Worm (Caenorhabditis elegans): ENCODE data around the gene cit-1.1.
A peak's percentile ranks its signal among the peaks of the same experiment; 100 is the strongest.

The cit-1.1 gene

ce11 chrIII:8043784-8044183, 34.2 kb upstream of the cit-1.1 start (continued):
- peak; percentile 96 to 98 for TF ChIP-seq lsy-2 (tag; optimal IDR thresholded peaks at IDR 0.05)
- peak; percentile 96 to 98 for TF ChIP-seq efl-1 (optimal IDR thresholded peaks at IDR 0.05)
- TF ChIP-seq efl-1 (GFP tag; optimal IDR thresholded peaks at IDR 0.05 in 1 of 2) = peak; percentile 87 to 98
- peak; percentile 79 for TF ChIP-seq fkh-4 (tag; optimal IDR thresholded peaks at IDR 0.05; ENCODE audit: borderline replicate concordance)
- no peak for TF ChIP-seq nhr-28 (tag; optimal IDR thresholded peaks at IDR 0.05)
- TF ChIP-seq elt-3 (tag; optimal IDR thresholded peaks at IDR 0.05) = peak; percentile 6 to 98 (median 74)
- TF ChIP-seq aha-1 (tag; optimal IDR thresholded peaks at IDR 0.05) = peak; percentile 54
- peak; percentile 86 for TF ChIP-seq unc-98 (GFP tag; IDR thresholded peaks at IDR 0.05)
- peak; percentile 94 for TF ChIP-seq unc-86 (tag; optimal IDR thresholded peaks at IDR 0.05)
- peak; percentile 96 for TF ChIP-seq nhr-90 (tag; optimal IDR thresholded peaks at IDR 0.05; ENCODE audit: poor library complexity)
- TF ChIP-seq nhr-47 (tag; optimal IDR thresholded peaks at IDR 0.05) = peak; percentile 96
- peak; percentile 95 for TF ChIP-seq tbx-2 (tag; optimal IDR thresholded peaks at IDR 0.05)
- peak; percentile 83 to 97 for TF ChIP-seq egl-27 (tag; optimal IDR thresholded peaks at IDR 0.05)
- TF ChIP-seq mep-1 (tag; optimal IDR thresholded peaks at IDR 0.05) = peak; percentile 98
- peak; percentile 98 for TF ChIP-seq lin-14 (GFP tag; optimal IDR thresholded peaks at IDR 0.05)
- TF ChIP-seq unc-62 (GFP tag; optimal IDR thresholded peaks at IDR 0.05) = peak; percentile 50
- TF ChIP-seq dsc-1 (tag; optimal IDR thresholded peaks at IDR 0.05) = peak; percentile 97
- peak; percentile 69 for TF ChIP-seq irx-1 (tag; optimal IDR thresholded peaks at IDR 0.05)
- peak; percentile 98 for TF ChIP-seq nhr-71 (tag; optimal IDR thresholded peaks at IDR 0.05)
- peak in 1 of 2 experiments; percentile 91 for TF ChIP-seq mdl-1 (tag; optimal IDR thresholded peaks at IDR 0.05)
- TF ChIP-seq snpc-4 (tag; optimal IDR thresholded peaks at IDR 0.05) = peak; percentile 79
- TF ChIP-seq lin-15B (tag; optimal IDR thresholded peaks at IDR 0.05) = peak; percentile 98
- TF ChIP-seq mab-9 (GFP tag; IDR thresholded peaks at IDR 0.05) = peak; percentile 86
- TF ChIP-seq zag-1 (tag; optimal IDR thresholded peaks at IDR 0.05) = peak; percentile 97
- peak; percentile 96 for TF ChIP-seq nhr-237 (tag; optimal IDR thresholded peaks at IDR 0.05)
- no peak for TF ChIP-seq sptf-1 (tag; optimal IDR thresholded peaks at IDR 0.05)
- TF ChIP-seq lir-3 (tag; optimal IDR thresholded peaks at IDR 0.05; ENCODE audit: poor library complexity) = peak; percentile 97
- TF ChIP-seq swsn-7 (tag; optimal IDR thresholded peaks at IDR 0.05) = peak; percentile 95
- peak; percentile 45 for TF ChIP-seq ceh-90 (tag; optimal IDR thresholded peaks at IDR 0.05)
- peak; percentile 98 for TF ChIP-seq lin-13 (GFP tag; optimal IDR thresholded peaks at IDR 0.05)
- TF ChIP-seq C16A3.4 (tag; optimal IDR thresholded peaks at IDR 0.05) = peak; percentile 100
- peak; percentile 49 for TF ChIP-seq zip-4 (GFP tag; optimal IDR thresholded peaks at IDR 0.05)
- TF ChIP-seq egl-13 (tag; optimal IDR thresholded peaks at IDR 0.05) = peak; percentile 86
- peak; percentile 99 for TF ChIP-seq ceh-82 (tag; optimal IDR thresholded peaks at IDR 0.05)
- peak; percentile 95 for TF ChIP-seq ceh-63 (GFP tag; optimal IDR thresholded peaks at IDR 0.05)
- peak; percentile 80 for TF ChIP-seq F16B12.6 (tag; optimal IDR thresholded peaks at IDR 0.05)
- TF ChIP-seq sup-37 (GFP tag; optimal IDR thresholded peaks at IDR 0.05) = peak; percentile 39
- TF ChIP-seq fkh-8 (tag; optimal IDR thresholded peaks at IDR 0.05) = peak; percentile 99
- peak; percentile 94 for TF ChIP-seq nhr-19 (GFP tag; conservative IDR thresholded peaks at IDR 0.05)
- TF ChIP-seq hlh-4 (tag; optimal IDR thresholded peaks at IDR 0.05) = no peak
- peak; percentile 99 for TF ChIP-seq nhr-77 (tag; optimal IDR thresholded peaks at IDR 0.05)
- peak; percentile 98 for TF ChIP-seq fos-1 (tag; optimal IDR thresholded peaks at IDR 0.05)
- TF ChIP-seq ztf-11 (tag; optimal IDR thresholded peaks at IDR 0.05) = peak in 1 of 2 experiments; percentile 93
- TF ChIP-seq ets-5 (GFP tag; IDR thresholded peaks at IDR 0.05) = no peak
- TF ChIP-seq nhr-11 (tag; optimal IDR thresholded peaks at IDR 0.05) = peak; percentile 80
- peak; percentile 75 for TF ChIP-seq grh-1 (GFP tag; IDR thresholded peaks at IDR 0.05)
- peak; percentile 17 for TF ChIP-seq nhr-76 (tag; optimal IDR thresholded peaks at IDR 0.05)
- peak; percentile 97 for TF ChIP-seq skn-1 (tag; optimal IDR thresholded peaks at IDR 0.05)
- TF ChIP-seq nhr-85 (tag) = peak; percentile 95
